Worm (Caenorhabditis elegans): ENCODE results near the gene ints-9.

DNA sequence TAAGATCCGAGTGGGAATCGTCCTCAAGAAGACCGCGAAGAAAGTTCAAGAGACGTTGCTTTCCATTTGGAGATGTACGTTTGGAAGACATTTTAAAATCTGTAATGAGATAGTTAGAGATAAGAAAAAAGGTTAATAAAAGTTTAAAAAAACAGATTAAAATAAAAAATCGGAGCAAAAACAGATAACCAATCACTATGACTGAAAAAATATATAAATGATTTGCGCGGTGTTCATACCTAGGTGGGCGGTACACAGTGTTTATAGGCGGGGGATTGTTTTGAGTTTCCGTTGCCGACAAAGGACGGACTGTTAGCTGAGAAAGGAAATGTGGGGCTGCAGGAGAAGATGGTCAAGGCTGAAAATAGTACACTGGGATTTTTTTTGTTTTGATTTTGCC, 16.9 kb upstream of the ints-9 start, which contains the start of gene ets-7:
- TF ChIP-seq nhr-28 (tag; optimal IDR thresholded peaks at IDR 0.05) (no peak), ceh-43 (GFP tag; optimal IDR thresholded peaks at IDR 0.05) (no peak), flh-1 (GFP tag; optimal IDR thresholded peaks at IDR 0.05) (no peak), mep-1 (tag; optimal IDR thresholded peaks at IDR 0.05) (no peak), mab-5 (tag; optimal IDR thresholded peaks at IDR 0.05) (no peak), pha-4 (tag; optimal IDR thresholded peaks at IDR 0.05) (no peak), ces-1 (GFP tag; optimal IDR thresholded peaks at IDR 0.05) (no peak), unc-62 (GFP tag; optimal IDR thresholded peaks at IDR 0.05) (no peak), drap-1 (GFP tag; optimal IDR thresholded peaks at IDR 0.05) (no peak)
